Worm (Caenorhabditis elegans): ENCODE data around the gene Y116F11B.6.

ce11 chrV:19820178-19820577 is 25.6 kb downstream of the Y116F11B.6 start:
- TF ChIP-seq ZK546.5 (tag; optimal IDR thresholded peaks at IDR 0.05) (no peak), ama-1 (optimal IDR thresholded peaks at IDR 0.05) (no peak), jun-1 (tag; optimal IDR thresholded peaks at IDR 0.05) (no peak), nhr-11 (tag; optimal IDR thresholded peaks at IDR 0.05) (no peak), pha-4 (tag; optimal IDR thresholded peaks at IDR 0.05) (no peak), nhr-77 (tag; optimal IDR thresholded peaks at IDR 0.05) (no peak), ceh-82 (tag; optimal IDR thresholded peaks at IDR 0.05) (no peak), nhr-28 (tag; optimal IDR thresholded peaks at IDR 0.05) (no peak), fos-1 (tag; optimal IDR thresholded peaks at IDR 0.05) (no peak), elt-2 (tag; optimal IDR thresholded peaks at IDR 0.05) (no peak), elt-3 (tag; optimal IDR thresholded peaks at IDR 0.05) (no peak)
